Fruit fly (Drosophila melanogaster): ENCODE results near the gene CG3402.

The CG3402 gene

DNA sequence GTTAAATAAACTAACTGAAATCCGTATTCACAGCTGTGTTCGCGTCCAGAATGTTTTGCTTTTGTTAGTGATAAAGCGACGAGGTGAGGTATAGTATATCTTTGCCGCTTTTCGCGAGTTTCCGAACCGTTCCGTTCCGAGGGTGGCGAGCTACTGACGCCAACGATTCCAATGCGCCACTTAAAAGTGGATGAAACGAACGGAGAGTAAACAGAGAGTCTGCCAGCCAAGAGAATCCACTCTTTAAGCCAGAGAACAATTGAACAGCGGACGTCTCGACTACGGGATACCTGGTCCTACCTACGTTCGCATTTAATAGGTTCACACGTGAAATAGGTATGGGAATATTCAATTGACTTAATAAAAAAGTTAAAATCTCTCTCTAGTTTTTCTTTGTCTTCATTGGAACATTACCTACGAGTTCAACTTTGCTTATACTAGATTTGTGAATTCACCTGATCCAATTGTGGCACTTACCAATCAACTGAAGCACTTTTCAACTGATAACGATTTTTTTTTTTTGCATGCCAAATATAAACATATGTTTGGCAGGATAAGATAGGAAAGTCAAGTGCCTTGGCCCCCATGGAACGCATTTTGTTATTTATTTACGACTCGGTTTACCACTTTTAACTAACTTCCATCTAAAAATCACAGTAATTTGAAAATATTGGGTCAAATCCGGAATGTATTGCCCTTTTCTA, 48.7 kb downstream of the CG3402 start, which contains the start of gene CG13893 (continued):
- TF ChIP-seq gem (tag; optimal IDR thresholded peaks at IDR 0.05) (no peak), CG7372 (GFP tag; IDR thresholded peaks at IDR 0.05) (no peak), Dfd (GFP tag; optimal IDR thresholded peaks at IDR 0.05) (no peak), Ravus (GFP tag; IDR thresholded peaks at IDR 0.05) (no peak), CG13624 (GFP tag; optimal IDR thresholded peaks at IDR 0.05) (peak; percentile 82), CG14050 (GFP tag; IDR thresholded peaks at IDR 0.05) (no peak), ato (GFP tag; IDR thresholded peaks at IDR 0.05; ENCODE audit: partially characterized antibody) (peak; percentile 75), CG30403 (GFP tag; optimal IDR thresholded peaks at IDR 0.05) (no peak), pum (GFP tag; optimal IDR thresholded peaks at IDR 0.05) (no peak), Ssrp (tag; optimal IDR thresholded peaks at IDR 0.05) (no peak), Dll (GFP tag; IDR thresholded peaks at IDR 0.05; ENCODE audit: partially characterized antibody) (peak; percentile 58; the same call in 3 of the 4 replicates), CG3281 (GFP tag; optimal IDR thresholded peaks at IDR 0.05) (peak; percentile 44), CG10565 (GFP tag; optimal IDR thresholded peaks at IDR 0.05) (no peak), kah (GFP tag; optimal IDR thresholded peaks at IDR 0.05) (peak; percentile 24), sug (tag; optimal IDR thresholded peaks at IDR 0.05) (peak; percentile 85), CG17359 (tag; optimal IDR thresholded peaks at IDR 0.05) (peak; percentile 18), Six4 (GFP tag; optimal IDR thresholded peaks at IDR 0.05) (no peak), da (GFP tag; optimal IDR thresholded peaks at IDR 0.05) (no peak), hkb (optimal IDR thresholded peaks at IDR 0.05) (no peak), hkb (GFP tag; IDR thresholded peaks at IDR 0.05) (peak; percentile 62; the same call in 1 of the 2 replicates), Bteb2 (GFP tag; optimal IDR thresholded peaks at IDR 0.05) (no peak), danr (GFP tag; IDR thresholded peaks at IDR 0.05) (no peak), Poxn (GFP tag; IDR thresholded peaks at IDR 0.05) (no peak), CG7786 (GFP tag; optimal IDR thresholded peaks at IDR 0.05) (no peak), inv (GFP tag; IDR thresholded peaks at IDR 0.05; ENCODE audit: partially characterized antibody) (no peak), org-1 (GFP tag; optimal IDR thresholded peaks at IDR 0.05) (no peak), gce (GFP tag; IDR thresholded peaks at IDR 0.05) (peak; percentile 65; the same call in 2 of the 3 replicates), HLH4C (GFP tag; IDR thresholded peaks at IDR 0.05; ENCODE audit: partially characterized antibody) (0 out of 3 replicates have a peak, but pooled peaks have one; percentile 50), Vsx1 (GFP tag; optimal IDR thresholded peaks at IDR 0.05) (no peak), mam (GFP tag; optimal IDR thresholded peaks at IDR 0.05) (peak; percentile 48), ara (GFP tag; IDR thresholded peaks at IDR 0.05) (no peak), CG32767 (GFP tag; IDR thresholded peaks at IDR 0.05) (no peak), CG8478 (optimal IDR thresholded peaks at IDR 0.05) (no peak), dm (GFP tag; optimal IDR thresholded peaks at IDR 0.05) (no peak), gcm (GFP tag; optimal IDR thresholded peaks at IDR 0.05) (no peak), HLHmδ (GFP tag; optimal IDR thresholded peaks at IDR 0.05) (peak; percentile 81), Fer2 (tag; optimal IDR thresholded peaks at IDR 0.05) (peak; percentile 11), ssp (GFP tag; IDR thresholded peaks at IDR 0.05) (no peak), Spps (tag; optimal IDR thresholded peaks at IDR 0.05) (no peak), CG7357 (GFP tag; IDR thresholded peaks at IDR 0.05) (no peak), CG8281 (tag; optimal IDR thresholded peaks at IDR 0.05) (no peak), HLH3B (GFP tag; IDR thresholded peaks at IDR 0.05) (no peak), Atf-2 (GFP tag; optimal IDR thresholded peaks at IDR 0.05) (no peak), CG10147 (GFP tag; optimal IDR thresholded peaks at IDR 0.05) (no peak), CG17829 (tag; optimal IDR thresholded peaks at IDR 0.05) (no peak), chinmo (GFP tag; IDR thresholded peaks at IDR 0.05; ENCODE audit: partially characterized antibody) (peak; percentile 91; the same call in 3 of the 4 replicates), sens-2 (GFP tag; IDR thresholded peaks at IDR 0.05) (peak; percentile 16; the same call in 1 of the 2 replicates), wdn (GFP tag; IDR thresholded peaks at IDR 0.05) (peak; percentile 42; the same call in 1 of the 2 replicates), CG10979 (tag; optimal IDR thresholded peaks at IDR 0.05) (no peak), CG12391 (tag; optimal IDR thresholded peaks at IDR 0.05) (peak; percentile 0), H15 (GFP tag; IDR thresholded peaks at IDR 0.05) (no peak)

Data from whole organism, embryonic.